Worm (Caenorhabditis elegans) whole organism, L4/young adult: Measurements from ENCODE around the gene F47B7.2.

Experiments used
- dao-5 ChIP-seq: sonication (generic microtip); optimal IDR thresholded peaks from 2 replicates; lab custom pipeline; 2016; ENCODE audit warnings: missing genotype, missing genetic modification characterization, moderate library complexity, missing compliant biosample characterization
- him-1 ChIP-seq: sonication (generic microtip); optimal IDR thresholded peaks from 2 replicates; lab custom pipeline; 2016; ENCODE audit warnings: missing genotype, missing genetic modification reagents, missing genetic modification characterization, missing compliant biosample characterization

ce11 chrX:3803314-3803713, 30.8 kb downstream of the F47B7.2 start, which contains the start of gene F35A5.8:
- no peak for TF ChIP-seq dao-5 (tag; lab: Kevin White, UChicago)
- TF ChIP-seq him-1 = peak; percentile 20
